Worm (Caenorhabditis elegans): ENCODE results near the gene T05G5.5.

The T05G5.5 gene

DNA sequence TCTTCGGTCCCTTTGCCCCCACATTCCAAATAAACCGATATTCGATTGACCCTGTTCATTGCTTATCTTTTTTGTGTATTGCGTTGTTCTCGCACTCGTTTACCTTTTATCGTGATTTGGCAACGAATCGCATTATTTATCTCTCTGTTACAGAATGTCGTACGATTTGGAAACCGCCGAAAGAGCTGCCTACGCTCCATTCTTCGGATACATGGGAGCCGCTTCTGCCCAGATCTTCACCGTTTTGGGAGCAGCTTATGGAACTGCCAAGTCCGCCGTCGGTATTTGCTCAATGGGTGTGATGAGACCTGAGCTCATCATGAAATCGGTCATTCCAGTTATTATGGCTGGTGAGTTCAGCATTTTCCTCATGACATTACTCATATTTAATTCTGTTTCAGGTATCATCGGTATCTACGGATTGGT lies 30.8 kb upstream of the T05G5.5 start, which contains the start of gene vha-2 (continued):
- peak; percentile 30; the same call in 1 of the 2 replicates for TF ChIP-seq zfh-2 (GFP tag; conservative IDR thresholded peaks at IDR 0.05)
- TF ChIP-seq C17E4.6 (GFP tag; IDR thresholded peaks at IDR 0.05) = peak; percentile 22; the same call in 1 of the 2 replicates
- TF ChIP-seq repo-1 (tag; optimal IDR thresholded peaks at IDR 0.05) = peak; percentile 62
- no peak for TF ChIP-seq egl-18 (GFP tag; IDR thresholded peaks at IDR 0.05)
- peak; percentile 53 for TF ChIP-seq ceh-79 (tag; optimal IDR thresholded peaks at IDR 0.05)
- peak; percentile 92 for TF ChIP-seq B0336.3 (GFP tag; IDR thresholded peaks at IDR 0.05)
- TF ChIP-seq F49E8.2 (tag; optimal IDR thresholded peaks at IDR 0.05; ENCODE audit: insufficient read depth) = peak; percentile 54
- TF ChIP-seq T07F8.4 (tag; optimal IDR thresholded peaks at IDR 0.05) = no peak
- TF ChIP-seq dpff-1 (tag; optimal IDR thresholded peaks at IDR 0.05) = peak; percentile 11
- TF ChIP-seq die-1 (tag; optimal IDR thresholded peaks at IDR 0.05) = peak; percentile 62
- no peak for TF ChIP-seq pha-4 (tag; optimal IDR thresholded peaks at IDR 0.05)
- peak; percentile 57 for TF ChIP-seq madf-6 (GFP tag; IDR thresholded peaks at IDR 0.05)
- TF ChIP-seq cebp-1 (GFP tag; IDR thresholded peaks at IDR 0.05) = no peak
- peak; percentile 42 for TF ChIP-seq cebp-1 (tag; optimal IDR thresholded peaks at IDR 0.05)
- peak; percentile 55 for TF ChIP-seq B0035.1 (tag; optimal IDR thresholded peaks at IDR 0.05)
- TF ChIP-seq nhr-90 (tag; optimal IDR thresholded peaks at IDR 0.05) = peak; percentile 43
- no peak for TF ChIP-seq ztf-25 (GFP tag; IDR thresholded peaks at IDR 0.05)
- no peak for TF ChIP-seq C06A6.2 (GFP tag; conservative IDR thresholded peaks at IDR 0.05)
- 0 out of 2 replicates have a peak, but pooled peaks have one; percentile 9 for TF ChIP-seq Y56A3A.18 (GFP tag; IDR thresholded peaks at IDR 0.05)
- no peak for TF ChIP-seq rpc-1 (optimal IDR thresholded peaks at IDR 0.05)
- TF ChIP-seq rpc-1 (tag; optimal IDR thresholded peaks at IDR 0.05) = no peak
- no peak for TF ChIP-seq zim-3 (tag; optimal IDR thresholded peaks at IDR 0.05)
- no peak for TF ChIP-seq nhr-80 (tag; optimal IDR thresholded peaks at IDR 0.05)
- 0 out of 2 replicates have a peak, but pooled peaks have one; percentile 8 for TF ChIP-seq ceh-40 (GFP tag; IDR thresholded peaks at IDR 0.05)
- TF ChIP-seq ZK185.1 (tag; optimal IDR thresholded peaks at IDR 0.05; ENCODE audit: poor library complexity, severe bottlenecking) = peak; percentile 37
- peak; percentile 31 for TF ChIP-seq dox-1 (GFP tag; IDR thresholded peaks at IDR 0.05)
- peak; percentile 79 for TF ChIP-seq hrde-1 (tag; optimal IDR thresholded peaks at IDR 0.05; ENCODE audit: borderline replicate concordance)
- no peak for TF ChIP-seq F39B2.1 (GFP tag; IDR thresholded peaks at IDR 0.05)
- TF ChIP-seq T26A5.8 (tag; optimal IDR thresholded peaks at IDR 0.05) = peak; percentile 30
- peak; percentile 53 for TF ChIP-seq F52B5.7 (tag; optimal IDR thresholded peaks at IDR 0.05)
- TF ChIP-seq ama-1 (optimal IDR thresholded peaks at IDR 0.05) = no peak
- peak in 1 of 2 experiments; percentile 10 for TF ChIP-seq ama-1 (GFP tag; optimal IDR thresholded peaks at IDR 0.05)
- no peak for TF ChIP-seq ceh-58 (GFP tag; IDR thresholded peaks at IDR 0.05)
- peak in 1 of 2 experiments; percentile 30 for TF ChIP-seq let-607 (tag; optimal IDR thresholded peaks at IDR 0.05)
- TF ChIP-seq F23B12.7 (tag; optimal IDR thresholded peaks at IDR 0.05; ENCODE audit: insufficient read depth) = no peak
- no peak for TF ChIP-seq lin-26 (GFP tag; IDR thresholded peaks at IDR 0.05)
- TF ChIP-seq ztf-26 (tag; optimal IDR thresholded peaks at IDR 0.05) = peak; percentile 23
- peak; percentile 54; the same call in 1 of the 2 replicates for TF ChIP-seq Y95B8A.8 (GFP tag; IDR thresholded peaks at IDR 0.05)
- peak; percentile 76 for TF ChIP-seq hsf-1 (GFP tag; IDR thresholded peaks at IDR 0.05)
- no peak for TF ChIP-seq madf-8 (GFP tag; conservative IDR thresholded peaks at IDR 0.05)
- TF ChIP-seq ceh-100 (GFP tag; IDR thresholded peaks at IDR 0.05) = no peak
- no peak for TF ChIP-seq lin-35 (GFP tag; optimal IDR thresholded peaks at IDR 0.05)
- TF ChIP-seq chd-7 (tag; optimal IDR thresholded peaks at IDR 0.05) = peak; percentile 58
- TF ChIP-seq ekl-4 (GFP tag; IDR thresholded peaks at IDR 0.05) = peak; percentile 80
- TF ChIP-seq lin-54 (GFP tag; optimal IDR thresholded peaks at IDR 0.05) = peak; percentile 3
- TF ChIP-seq Y79H2A.3 (GFP tag; conservative IDR thresholded peaks at IDR 0.05) = no peak
- TF ChIP-seq dpl-1 (GFP tag; optimal IDR thresholded peaks at IDR 0.05) = no peak
- peak; percentile 25; the same call in 1 of the 2 replicates for TF ChIP-seq nfya-2 (GFP tag; IDR thresholded peaks at IDR 0.05)
- TF ChIP-seq F22D6.2 (tag; optimal IDR thresholded peaks at IDR 0.05) = no peak
- TF ChIP-seq him-1 (tag; optimal IDR thresholded peaks at IDR 0.05) = no peak
